Worm (Caenorhabditis elegans) whole organism, L4 larva: ENCODE results near the gene C05D12.3.

ENCODE experiments used
- F26F4.8 ChIP-seq: fragments of 200-800 bp; sonication (Bioruptor generic); conservative IDR thresholded peaks from 2 replicates; pipeline ENCODE4 v1.3.6; 2022; ENCODE audit warnings: missing genetic modification characterization, missing compliant biosample characterization
- T20F7.1 ChIP-seq: fragments of 200-800 bp; sonication (Bioruptor generic); optimal IDR thresholded peaks from 2 replicates; lab custom pipeline; 2018; ENCODE audit warnings: mild to moderate bottlenecking, missing genetic modification characterization, missing compliant biosample characterization
- T26A8.4 ChIP-seq: fragments of 200-800 bp; sonication (Bioruptor generic); IDR thresholded peaks from 2 replicates; pipeline ENCODE4 v1.3.6; 2022; ENCODE audit warnings: missing genetic modification characterization, missing compliant biosample characterization
- Y48G9A.11 ChIP-seq: fragments of 200-800 bp; sonication (Bioruptor generic); IDR thresholded peaks from 2 replicates; pipeline ENCODE4 v1.3.6; 2022; ENCODE audit warnings: missing genetic modification reagents, missing genetic modification characterization, missing compliant biosample characterization
- Y75B8A.6 ChIP-seq: fragments of 200-800 bp; sonication (Bioruptor generic); IDR thresholded peaks from 2 replicates; pipeline ENCODE4 v1.3.6; 2022; ENCODE audit warnings: missing genetic modification reagents, missing genetic modification characterization, missing compliant biosample characterization
- ZK337.2 ChIP-seq: fragments of 200-800 bp; sonication (Bioruptor generic); IDR thresholded peaks from 2 replicates; pipeline ENCODE4 v1.3.6; 2022; ENCODE audit warnings: missing genetic modification reagents, missing genetic modification characterization, missing compliant biosample characterization
- aha-1 ChIP-seq: fragments of 150-350 bp; peaks from one replicate; lab custom pipeline; 2014; ENCODE audit warnings: missing biosample characterization, missing genetic modification characterization
- arid-1 ChIP-seq: fragments of 200-800 bp; sonication (Bioruptor generic); conservative IDR thresholded peaks from 2 replicates; pipeline ENCODE4 v1.3.6; 2022; ENCODE audit warnings: missing genetic modification reagents, missing genetic modification characterization, missing compliant biosample characterization
- ceh-44 ChIP-seq: fragments of 200-800 bp; sonication (Bioruptor generic); IDR thresholded peaks from 2 replicates; pipeline ENCODE4 v1.3.6; 2022; ENCODE audit warnings: missing genetic modification reagents, missing genetic modification characterization, missing compliant biosample characterization
- ceh-62 ChIP-seq: sonication (generic microtip); optimal IDR thresholded peaks from 2 replicates; lab custom pipeline; 2017; ENCODE audit warnings: missing biosample characterization, missing genetic modification characterization
- dmd-8 ChIP-seq: fragments of 200-800 bp; sonication (Bioruptor generic); IDR thresholded peaks from 2 replicates; pipeline ENCODE4 v1.3.6; 2022; ENCODE audit warnings: missing genetic modification characterization, missing compliant biosample characterization
- dpl-1 ChIP-seq: fragments of 150-350 bp; optimal IDR thresholded peaks from 2 replicates; lab custom pipeline; 2014; ENCODE audit warnings: missing biosample characterization, missing genetic modification reagents, missing genetic modification characterization
- dve-1 ChIP-seq: sonication (generic microtip); optimal IDR thresholded peaks from 2 replicates; lab custom pipeline; 2017; ENCODE audit warnings: antibody characterized with exemption, mild to moderate bottlenecking, missing genetic modification characterization, missing compliant biosample characterization; ENCODE audit not compliant: insufficient read depth
- fkh-10 ChIP-seq: fragments of 150-350 bp; optimal IDR thresholded peaks from 2 replicates; lab custom pipeline; 2014; ENCODE audit warnings: missing biosample characterization, missing genetic modification reagents, missing genetic modification characterization
- hif-1 ChIP-seq, 2 experiments: sonication (generic microtip); optimal IDR thresholded peaks; 2 replicates each; lab custom pipeline; 2016 to 2017; ENCODE audit warnings: missing compliant biosample characterization in 2 of 2, missing genetic modification characterization in 2 of 2, missing genetic modification reagents in 2 of 2, missing genotype in 2 of 2, mild to moderate bottlenecking in 1 of 2
- hlh-11 ChIP-seq: fragments of 200-800 bp; sonication (Bioruptor generic); optimal IDR thresholded peaks from 2 replicates; lab custom pipeline; 2018; ENCODE audit warnings: mild to moderate bottlenecking, missing genetic modification characterization, missing compliant biosample characterization
- hlh-30 ChIP-seq: sonication (generic microtip); optimal IDR thresholded peaks from 2 replicates; lab custom pipeline; 2017; ENCODE audit warnings: antibody characterized with exemption, mild to moderate bottlenecking, missing genetic modification characterization, missing compliant biosample characterization; ENCODE audit not compliant: insufficient read depth
- hmg-1.1 ChIP-seq: fragments of 200-800 bp; sonication (Bioruptor generic); IDR thresholded peaks from 2 replicates; pipeline ENCODE4 v1.3.6; 2022; ENCODE audit warnings: missing genetic modification reagents, missing genetic modification characterization, missing compliant biosample characterization
- jun-1 ChIP-seq: fragments of 150-350 bp; optimal IDR thresholded peaks from 2 replicates; lab custom pipeline; 2014; ENCODE audit warnings: missing biosample characterization, missing genetic modification reagents, missing genetic modification characterization
- lim-7 ChIP-seq: fragments of 200-800 bp; sonication (Bioruptor generic); IDR thresholded peaks from 2 replicates; pipeline ENCODE4 v1.3.6; 2022; ENCODE audit warnings: missing genetic modification characterization, missing compliant biosample characterization
- lir-3 ChIP-seq: sonication (generic microtip); optimal IDR thresholded peaks from 2 replicates; lab custom pipeline; 2016; ENCODE audit warnings: mild to moderate bottlenecking, missing genetic modification characterization, missing compliant biosample characterization
- lsy-2 ChIP-seq, 2 experiments: fragments of 150-350 bp in 1 of 2; sonication (generic microtip) in 1 of 2; optimal IDR thresholded peaks; 2 replicates each; lab custom pipeline; 2014 to 2017; ENCODE audit warnings: missing biosample characterization in 2 of 2, missing genetic modification characterization in 2 of 2
- mdl-1 ChIP-seq, 2 experiments: fragments of 150-350 bp in 1 of 2; sonication (generic microtip) in 1 of 2; optimal IDR thresholded peaks; 2 replicates each; lab custom pipeline; 2014 to 2017; ENCODE audit warnings: missing biosample characterization in 2 of 2, missing genetic modification characterization in 2 of 2
- mdt-29 ChIP-seq: fragments of 200-800 bp; sonication (Bioruptor generic); IDR thresholded peaks from 2 replicates; pipeline ENCODE4 v1.3.6; 2022; ENCODE audit warnings: missing genetic modification reagents, missing genetic modification characterization, missing compliant biosample characterization
- mes-2 ChIP-seq: sonication (generic microtip); optimal IDR thresholded peaks from 2 replicates; lab custom pipeline; 2016; ENCODE audit warnings: missing genotype, mild to moderate bottlenecking, missing genetic modification characterization, missing compliant biosample characterization; ENCODE audit not compliant: poor library complexity, severe bottlenecking
- mxl-3 ChIP-seq: fragments of 200-800 bp; sonication (Bioruptor generic); optimal IDR thresholded peaks from 2 replicates; lab custom pipeline; 2018; ENCODE audit warnings: mild to moderate bottlenecking, missing genetic modification characterization, missing compliant biosample characterization
- nhr-10 ChIP-seq: fragments of 150-350 bp; optimal IDR thresholded peaks from 2 replicates; lab custom pipeline; 2014; ENCODE audit warnings: missing biosample characterization, missing genetic modification characterization
- nhr-102 ChIP-seq: sonication (generic microtip); optimal IDR thresholded peaks from 2 replicates; lab custom pipeline; 2016; ENCODE audit warnings: mild to moderate bottlenecking, missing genetic modification characterization, moderate library complexity, missing compliant biosample characterization
- nhr-11 ChIP-seq: fragments of 150-350 bp; optimal IDR thresholded peaks from 2 replicates; lab custom pipeline; 2014; ENCODE audit warnings: missing biosample characterization, missing genetic modification characterization
- nhr-111 ChIP-seq: fragments of 200-800 bp; sonication (Bioruptor generic); optimal IDR thresholded peaks from 2 replicates; lab custom pipeline; 2018; ENCODE audit warnings: mild to moderate bottlenecking, missing genetic modification characterization, missing compliant biosample characterization
- nhr-28 ChIP-seq: fragments of 150-350 bp; optimal IDR thresholded peaks from 2 replicates; lab custom pipeline; 2014; ENCODE audit warnings: missing biosample characterization, missing genetic modification characterization
- nhr-41 ChIP-seq: fragments of 200-800 bp; sonication (Bioruptor generic); IDR thresholded peaks from 2 replicates; pipeline ENCODE4 v1.3.6; 2022; ENCODE audit warnings: missing genetic modification reagents, missing genetic modification characterization, missing compliant biosample characterization
- nhr-42 ChIP-seq: fragments of 200-800 bp; sonication (Bioruptor generic); IDR thresholded peaks from 2 replicates; pipeline ENCODE4 v1.3.6; 2022; ENCODE audit warnings: missing genetic modification characterization, missing compliant biosample characterization
- nhr-6 ChIP-seq: fragments of 150-350 bp; optimal IDR thresholded peaks from 2 replicates; lab custom pipeline; 2014; ENCODE audit warnings: missing biosample characterization, missing genetic modification characterization
- nhr-76 ChIP-seq: fragments of 150-350 bp; optimal IDR thresholded peaks from 2 replicates; lab custom pipeline; 2014; ENCODE audit warnings: missing biosample characterization, missing genetic modification characterization
- nhr-77 ChIP-seq: fragments of 150-350 bp; optimal IDR thresholded peaks from 2 replicates; lab custom pipeline; 2014; ENCODE audit warnings: missing biosample characterization, missing genetic modification characterization
- pha-4 ChIP-seq, 2 experiments: fragments of 150-350 bp in 1 of 2; fragments of 200-800 bp in 1 of 2; sonication (Bioruptor generic) in 1 of 2; IDR thresholded peaks in 1 of 2; optimal IDR thresholded peaks in 1 of 2; 2 replicates each; pipeline versions ENCODE4 v1.3.6 to Lab custom; 2014 to 2022; ENCODE audit warnings: missing genetic modification characterization in 2 of 2, missing genetic modification reagents in 2 of 2, missing biosample characterization in 1 of 2, missing compliant biosample characterization in 1 of 2
- pqm-1 ChIP-seq: sonication (generic microtip); optimal IDR thresholded peaks from 2 replicates; lab custom pipeline; 2017; ENCODE audit warnings: missing biosample characterization, missing genetic modification characterization
- rbr-2 ChIP-seq: sonication (generic microtip); optimal IDR thresholded peaks from 2 replicates; lab custom pipeline; 2016; ENCODE audit warnings: missing genotype, missing genetic modification characterization, missing compliant biosample characterization
- snpc-1.2 ChIP-seq: fragments of 200-800 bp; sonication (Bioruptor generic); IDR thresholded peaks from 2 replicates; pipeline ENCODE4 v1.3.6; 2022; ENCODE audit warnings: missing genetic modification reagents, missing genetic modification characterization, missing compliant biosample characterization
- spr-1 ChIP-seq: sonication (generic microtip); optimal IDR thresholded peaks from 2 replicates; lab custom pipeline; 2016; ENCODE audit warnings: mild to moderate bottlenecking, missing genetic modification characterization, missing compliant biosample characterization
- unc-130 ChIP-seq: sonication (generic microtip); optimal IDR thresholded peaks from 2 replicates; lab custom pipeline; 2016; ENCODE audit warnings: missing genetic modification reagents, missing genetic modification characterization, missing compliant biosample characterization
- unc-39 ChIP-seq: sonication (generic microtip); optimal IDR thresholded peaks from 2 replicates; lab custom pipeline; 2017; ENCODE audit warnings: missing biosample characterization, missing genetic modification characterization
- unc-62 ChIP-seq, 3 experiments: fragments of 150-350 bp in 1 of 3; sonication (generic microtip); optimal IDR thresholded peaks in 2 of 3; peaks in 1 of 3; 1 replicate in 1 of 3; 2 replicates in 2 of 3; lab custom pipeline; 2014 to 2017; ENCODE audit warnings: missing biosample characterization in 3 of 3, missing genetic modification characterization in 3 of 3, missing genetic modification reagents in 3 of 3, missing genotype in 1 of 3
- zip-2 ChIP-seq: fragments of 150-350 bp; optimal IDR thresholded peaks from 2 replicates; lab custom pipeline; 2014; ENCODE audit warnings: missing biosample characterization, missing genetic modification characterization
- ztf-7 ChIP-seq: fragments of 150-350 bp; optimal IDR thresholded peaks from 2 replicates; lab custom pipeline; 2014; ENCODE audit warnings: missing biosample characterization, missing genetic modification characterization

C05D12.3 gene

ce11 chrII:11464427-11464944 is 39.4 kb downstream of the C05D12.3 start, which contains the start of the genes aars-1 and rga-1 (continued):
- peak in 1 of 2 experiments; percentile 72 for TF ChIP-seq lsy-2 (tag; optimal IDR thresholded peaks at IDR 0.05; lab: Kevin White, UChicago)
- peak in 1 of 2 experiments; percentile 82 for TF ChIP-seq mdl-1 (tag; optimal IDR thresholded peaks at IDR 0.05; lab: Kevin White, UChicago)
- no peak for TF ChIP-seq mdt-29 (GFP tag; lab: Robert Waterston, UW)
- TF ChIP-seq jun-1 (tag; lab: Kevin White, UChicago): peak; percentile 26
- TF ChIP-seq dve-1: peak; percentile 79
- TF ChIP-seq hmg-1.1: peak; percentile 45; the same call in 1 of the 2 replicates
- TF ChIP-seq ZK337.2: no peak
- peak; percentile 65; the same call in 1 of the 2 replicates for TF ChIP-seq pha-4 (GFP tag; IDR thresholded peaks at IDR 0.05; lab: Robert Waterston, UW)
- no peak for TF ChIP-seq pha-4 (tag; optimal IDR thresholded peaks at IDR 0.05; lab: Kevin White, UChicago)
- TF ChIP-seq aha-1: peak; percentile 96
- TF ChIP-seq unc-62 (GFP tag; optimal IDR thresholded peaks at IDR 0.05 in 1 of 2; lab: Kevin White, UChicago): peak in 1 of 2 experiments; percentile 97
- TF ChIP-seq unc-62 (tag; optimal IDR thresholded peaks at IDR 0.05; lab: Kevin White, UChicago): no peak
- peak; percentile 46 for TF ChIP-seq pqm-1 (tag; lab: Kevin White, UChicago)
- peak; percentile 54 for TF ChIP-seq zip-2 (tag; lab: Kevin White, UChicago)
- peak; percentile 91 for TF ChIP-seq mxl-3
- TF ChIP-seq rbr-2: peak; percentile 30
- TF ChIP-seq arid-1 (GFP tag; lab: Robert Waterston, UW): 0 out of 2 replicates have a peak, but pooled peaks have one; percentile 12
- TF ChIP-seq T20F7.1 (GFP tag; lab: Kevin White, UChicago): peak; percentile 56
- TF ChIP-seq Y48G9A.11 (GFP tag; lab: Robert Waterston, UW): no peak
- TF ChIP-seq hlh-30 (tag; lab: Kevin White, UChicago): peak; percentile 89
- no peak for TF ChIP-seq nhr-76 (tag; lab: Kevin White, UChicago)
- peak; percentile 30 for TF ChIP-seq nhr-102 (tag; lab: Kevin White, UChicago)
- peak; percentile 63; the same call in 1 of the 2 replicates for TF ChIP-seq T26A8.4 (GFP tag; lab: Robert Waterston, UW)
- peak; percentile 94 for TF ChIP-seq hlh-11
- TF ChIP-seq, all 104 proteins: peak for 37

ce11 chrII:11467541-11467940 is 42.5 kb downstream of the C05D12.3 start, which contains the start of gene klp-17:
TSS of gene klp-17 (minus strand) at chrII:11467641.
- no peak for TF ChIP-seq dmd-8 (GFP tag; lab: Robert Waterston, UW)
- TF ChIP-seq dpl-1 (GFP tag; lab: Kevin White, UChicago): no peak
- no peak for TF ChIP-seq F26F4.8 (GFP tag; lab: Robert Waterston, UW)
- no peak for TF ChIP-seq ceh-62 (tag; lab: Kevin White, UChicago)
- no peak for TF ChIP-seq unc-39 (tag; lab: Kevin White, UChicago)
- no peak for TF ChIP-seq zip-2 (tag; lab: Kevin White, UChicago)
- no peak for TF ChIP-seq nhr-41 (GFP tag; lab: Robert Waterston, UW)
- no peak for TF ChIP-seq fkh-10
- no peak for TF ChIP-seq rbr-2
- TF ChIP-seq dve-1: no peak
- no peak for TF ChIP-seq nhr-111 (GFP tag; lab: Kevin White, UChicago)
- TF ChIP-seq T26A8.4 (GFP tag; lab: Robert Waterston, UW): no peak
- TF ChIP-seq spr-1 (tag; lab: Kevin White, UChicago): no peak
- TF ChIP-seq nhr-42 (GFP tag; lab: Robert Waterston, UW): no peak
- no peak for TF ChIP-seq arid-1 (GFP tag; lab: Robert Waterston, UW)
- no peak for TF ChIP-seq lim-7
- no peak for TF ChIP-seq ztf-7
- TF ChIP-seq lir-3 (tag; lab: Kevin White, UChicago): no peak
- TF ChIP-seq nhr-11: no peak

ce11 chrII:11469574-11470108 is 44.6 kb downstream of the C05D12.3 start, which contains the start of gene cisd-1:
TSS of gene cisd-1 (minus strand) at chrII:11469624.
- TF ChIP-seq dve-1 (peak; percentile 7), unc-130 (no peak), hif-1 (tag; optimal IDR thresholded peaks at IDR 0.05; lab: Kevin White, UChicago) (peak in 1 of 2 experiments; percentile 49), snpc-1.2 (GFP tag; lab: Robert Waterston, UW) (no peak), nhr-28 (peak; percentile 98), nhr-10 (tag; lab: Kevin White, UChicago) (no peak), Y75B8A.6 (GFP tag; lab: Robert Waterston, UW) (no peak), mxl-3 (peak; percentile 49), nhr-6 (tag; lab: Kevin White, UChicago) (no peak), mes-2 (peak; percentile 11), T20F7.1 (GFP tag; lab: Kevin White, UChicago) (peak; percentile 26), zip-2 (tag; lab: Kevin White, UChicago) (no peak), ceh-44 (GFP tag; lab: Robert Waterston, UW) (no peak), nhr-77 (tag; lab: Kevin White, UChicago) (peak; percentile 2)
